Worm (Caenorhabditis elegans) whole organism, L4/young adult: ENCODE measurements around the gene rfip-2.

ENCODE experiments used
- W03F9.2 ChIP-seq: fragments of 150-350 bp; optimal IDR thresholded peaks from 2 replicates; lab custom pipeline; 2014; ENCODE audit warnings: missing biosample characterization, missing genetic modification characterization
- dao-5 ChIP-seq: sonication (generic microtip); optimal IDR thresholded peaks from 2 replicates; lab custom pipeline; 2016; ENCODE audit warnings: missing genotype, missing genetic modification characterization, moderate library complexity, missing compliant biosample characterization
- him-1 ChIP-seq: sonication (generic microtip); optimal IDR thresholded peaks from 2 replicates; lab custom pipeline; 2016; ENCODE audit warnings: missing genotype, missing genetic modification reagents, missing genetic modification characterization, missing compliant biosample characterization

- TF ChIP-seq him-1 (tag; lab: Kevin White, UChicago) (no peak), W03F9.2 (tag; lab: Kevin White, UChicago) (no peak), dao-5 (no peak)
Observed at ce11 chrII:684811-685210, 38.8 kb upstream of the rfip-2 start, which contains the start of gene T02H6.5.
